Worm (Caenorhabditis elegans): Measurements from ENCODE around the gene Y54G9A.9.

DNA sequence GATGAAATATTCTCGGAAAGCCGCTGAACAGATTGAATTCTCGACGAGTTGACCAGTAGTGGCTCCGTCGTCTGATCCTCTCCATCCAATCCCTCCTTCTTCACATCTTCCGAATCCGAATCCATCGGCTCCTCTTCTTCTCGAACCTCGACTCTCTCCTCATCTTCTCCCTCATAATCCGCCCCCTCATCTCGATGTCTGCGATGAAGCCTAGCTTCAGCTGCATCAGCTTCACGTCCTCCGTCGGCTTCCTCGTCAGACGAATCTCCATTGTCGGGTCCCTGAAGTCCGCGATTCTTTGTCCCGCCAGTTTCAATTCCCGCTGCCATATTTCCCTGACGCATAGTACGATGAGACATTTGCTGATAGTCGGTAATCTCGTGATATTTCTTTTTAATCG, 43.9 kb upstream of the Y54G9A.9 start:
- TF ChIP-seq unc-3 (GFP tag; conservative IDR thresholded peaks at IDR 0.05) = no peak
- TF ChIP-seq unc-3 (tag; optimal IDR thresholded peaks at IDR 0.05) = no peak
- no peak for TF ChIP-seq ref-2 (tag; optimal IDR thresholded peaks at IDR 0.05)
- no peak for TF ChIP-seq pqm-1 (tag; optimal IDR thresholded peaks at IDR 0.05)
- TF ChIP-seq dve-1 (tag; optimal IDR thresholded peaks at IDR 0.05) = no peak
- TF ChIP-seq nfya-1 (tag; optimal IDR thresholded peaks at IDR 0.05) = no peak
- no peak for TF ChIP-seq unc-55 (GFP tag; optimal IDR thresholded peaks at IDR 0.05)
- TF ChIP-seq pha-4 (tag; optimal IDR thresholded peaks at IDR 0.05) = no peak

Measured in whole organism, late embryonic.